Worm (Caenorhabditis elegans) whole organism, young adult: ENCODE measurements around the gene alh-8.

Source experiments
- B0035.1 ChIP-seq: sonication (generic microtip); optimal IDR thresholded peaks from 2 replicates; lab custom pipeline; 2016; ENCODE audit warnings: missing genetic modification characterization, mild to moderate bottlenecking, missing compliant biosample characterization, missing genotype, missing genetic modification reagents
- C06A6.2 ChIP-seq: fragments of 200-800 bp; sonication (Bioruptor generic); conservative IDR thresholded peaks from 2 replicates; pipeline ENCODE4 v1.3.6; 2022; ENCODE audit warnings: missing genetic modification characterization, missing compliant biosample characterization
- C17E4.6 ChIP-seq: fragments of 200-800 bp; sonication (Bioruptor generic); IDR thresholded peaks from 2 replicates; pipeline ENCODE4 v1.3.6; 2022; ENCODE audit warnings: missing genetic modification reagents, missing genetic modification characterization, missing compliant biosample characterization
- D2030.7 ChIP-seq: fragments of 200-800 bp; sonication (Bioruptor generic); IDR thresholded peaks from 2 replicates; pipeline ENCODE4 v1.3.6; 2022; ENCODE audit warnings: missing genetic modification reagents, missing genetic modification characterization, missing compliant biosample characterization
- F23B12.7 ChIP-seq: sonication (generic microtip); optimal IDR thresholded peaks from 2 replicates; lab custom pipeline; 2017; ENCODE audit warnings: missing genetic modification characterization, mild to moderate bottlenecking, missing compliant biosample characterization, antibody characterized with exemption, moderate library complexity; ENCODE audit not compliant: insufficient read depth
- F37B4.10 ChIP-seq: fragments of 200-800 bp; sonication (Bioruptor generic); IDR thresholded peaks from 2 replicates; pipeline ENCODE4 v1.3.6; 2022; ENCODE audit warnings: missing genetic modification characterization, missing compliant biosample characterization
- F52B5.7 ChIP-seq: sonication (generic microtip); optimal IDR thresholded peaks from 2 replicates; lab custom pipeline; 2016; ENCODE audit warnings: mild to moderate bottlenecking, missing genetic modification characterization, missing compliant biosample characterization
- F57C9.4 ChIP-seq: sonication (generic microtip); optimal IDR thresholded peaks from 2 replicates; lab custom pipeline; 2017; ENCODE audit warnings: mild to moderate bottlenecking, missing genetic modification characterization, missing compliant biosample characterization
- T26A5.8 ChIP-seq: sonication (generic microtip); optimal IDR thresholded peaks from 2 replicates; lab custom pipeline; 2016; ENCODE audit warnings: missing genetic modification characterization, missing compliant biosample characterization
- Y56A3A.18 ChIP-seq: fragments of 200-800 bp; sonication (Bioruptor generic); IDR thresholded peaks from 2 replicates; pipeline ENCODE4 v1.3.6; 2022; ENCODE audit warnings: missing genetic modification reagents, missing genetic modification characterization, missing compliant biosample characterization
- attf-3 ChIP-seq: fragments of 200-800 bp; sonication (Bioruptor generic); conservative IDR thresholded peaks from 2 replicates; pipeline ENCODE4 v1.3.6; 2022; ENCODE audit warnings: missing genetic modification reagents, missing genetic modification characterization, missing compliant biosample characterization
- ccch-3 ChIP-seq: fragments of 200-800 bp; sonication (Bioruptor generic); optimal IDR thresholded peaks from 2 replicates; lab custom pipeline; 2018; ENCODE audit warnings: mild to moderate bottlenecking, missing genetic modification characterization, missing compliant biosample characterization
- cebp-2 ChIP-seq: fragments of 200-800 bp; sonication (Bioruptor generic); IDR thresholded peaks from 2 replicates; pipeline ENCODE4 v1.3.6; 2022; ENCODE audit warnings: missing genetic modification characterization, missing compliant biosample characterization
- ceh-100 ChIP-seq: fragments of 200-800 bp; sonication (Bioruptor generic); IDR thresholded peaks from 2 replicates; pipeline ENCODE4 v1.3.6; 2022; ENCODE audit warnings: missing genetic modification reagents, missing genetic modification characterization, missing compliant biosample characterization
- ceh-27 ChIP-seq: fragments of 200-800 bp; sonication (Bioruptor generic); optimal IDR thresholded peaks from 2 replicates; lab custom pipeline; 2018; ENCODE audit warnings: mild to moderate bottlenecking, missing genetic modification characterization, moderate library complexity, missing compliant biosample characterization
- ceh-58 ChIP-seq: fragments of 200-800 bp; sonication (Bioruptor generic); IDR thresholded peaks from 2 replicates; pipeline ENCODE4 v1.3.6; 2022; ENCODE audit warnings: missing genetic modification characterization, missing compliant biosample characterization
- ceh-91 ChIP-seq: fragments of 200-800 bp; sonication (Bioruptor generic); IDR thresholded peaks from 2 replicates; pipeline ENCODE4 v1.3.6; 2022; ENCODE audit warnings: missing genetic modification reagents, missing genetic modification characterization, missing compliant biosample characterization
- die-1 ChIP-seq: sonication (generic microtip); optimal IDR thresholded peaks from 2 replicates; lab custom pipeline; 2016; ENCODE audit warnings: missing genotype, mild to moderate bottlenecking, missing genetic modification characterization, missing compliant biosample characterization
- egrh-3 ChIP-seq: fragments of 200-800 bp; sonication (Bioruptor generic); IDR thresholded peaks from 2 replicates; pipeline ENCODE4 v1.3.6; 2022; ENCODE audit warnings: missing genetic modification reagents, missing genetic modification characterization, missing compliant biosample characterization
- fkh-3 ChIP-seq: sonication (generic microtip); optimal IDR thresholded peaks from 2 replicates; lab custom pipeline; 2016; ENCODE audit warnings: mild to moderate bottlenecking, missing genetic modification characterization, missing compliant biosample characterization
- hlh-26 ChIP-seq: fragments of 200-800 bp; sonication (Bioruptor generic); conservative IDR thresholded peaks from 2 replicates; pipeline ENCODE4 v1.3.6; 2022; ENCODE audit warnings: missing genetic modification reagents, missing genetic modification characterization, missing compliant biosample characterization
- hmg-20 ChIP-seq: fragments of 200-800 bp; sonication (Bioruptor generic); IDR thresholded peaks from 2 replicates; pipeline ENCODE4 v1.3.6; 2022; ENCODE audit warnings: missing genetic modification reagents, missing genetic modification characterization, missing compliant biosample characterization
- hsf-1 ChIP-seq: fragments of 200-800 bp; sonication (Bioruptor generic); IDR thresholded peaks from 2 replicates; pipeline ENCODE4 v1.3.6; 2022; ENCODE audit warnings: missing genetic modification reagents, missing genetic modification characterization, missing compliant biosample characterization
- lin-26 ChIP-seq: fragments of 200-800 bp; sonication (Bioruptor generic); IDR thresholded peaks from 2 replicates; pipeline ENCODE4 v1.3.6; 2022; ENCODE audit warnings: missing genetic modification reagents, missing genetic modification characterization, missing compliant biosample characterization
- lin-35 ChIP-seq, 3 experiments: fragments of 150-350 bp in 2 of 3; sonication (generic microtip) in 1 of 3; optimal IDR thresholded peaks; 2 replicates each; lab custom pipeline; 2014 to 2018; ENCODE audit warnings: missing biosample characterization in 3 of 3, missing genetic modification characterization in 3 of 3, missing genetic modification reagents in 3 of 3
- lin-54 ChIP-seq: fragments of 200-800 bp; sonication (Bioruptor generic); optimal IDR thresholded peaks from 2 replicates; lab custom pipeline; 2018; ENCODE audit warnings: mild to moderate bottlenecking, missing genetic modification characterization, missing compliant biosample characterization
- lsl-1 ChIP-seq: fragments of 200-800 bp; sonication (Bioruptor generic); optimal IDR thresholded peaks from 2 replicates; lab custom pipeline; 2018; ENCODE audit warnings: mild to moderate bottlenecking, missing genetic modification characterization, moderate library complexity, missing compliant biosample characterization
- lsy-27 ChIP-seq: sonication (generic microtip); optimal IDR thresholded peaks from 2 replicates; lab custom pipeline; 2017; ENCODE audit warnings: missing genetic modification characterization, mild to moderate bottlenecking, missing compliant biosample characterization, antibody characterized with exemption, missing genotype, borderline replicate concordance; ENCODE audit not compliant: insufficient read depth
- madf-10 ChIP-seq: sonication (generic microtip); optimal IDR thresholded peaks from 2 replicates; lab custom pipeline; 2016; ENCODE audit warnings: mild to moderate bottlenecking, missing genetic modification characterization, missing compliant biosample characterization
- madf-8 ChIP-seq: fragments of 200-800 bp; sonication (Bioruptor generic); conservative IDR thresholded peaks from 2 replicates; pipeline ENCODE4 v1.3.6; 2022; ENCODE audit warnings: missing genetic modification reagents, missing genetic modification characterization, missing compliant biosample characterization
- nfyb-1 ChIP-seq: fragments of 200-800 bp; sonication (Bioruptor generic); IDR thresholded peaks from 2 replicates; pipeline ENCODE4 v1.3.6; 2022; ENCODE audit warnings: missing genetic modification reagents, missing genetic modification characterization, missing compliant biosample characterization
- nhr-120 ChIP-seq: fragments of 200-800 bp; sonication (Bioruptor generic); IDR thresholded peaks from 2 replicates; pipeline ENCODE4 v1.3.6; 2022; ENCODE audit warnings: missing genetic modification characterization, missing compliant biosample characterization
- nhr-27 ChIP-seq: fragments of 200-800 bp; sonication (Bioruptor generic); optimal IDR thresholded peaks from 2 replicates; lab custom pipeline; 2018; ENCODE audit warnings: mild to moderate bottlenecking, missing genetic modification characterization, moderate library complexity, missing compliant biosample characterization
- nhr-90 ChIP-seq: sonication (generic microtip); optimal IDR thresholded peaks from 2 replicates; lab custom pipeline; 2016; ENCODE audit warnings: missing genotype, mild to moderate bottlenecking, missing genetic modification characterization, missing compliant biosample characterization
- pbrm-1 ChIP-seq: fragments of 200-800 bp; sonication (Bioruptor generic); IDR thresholded peaks from 2 replicates; pipeline ENCODE4 v1.3.6; 2022; ENCODE audit warnings: missing genetic modification reagents, missing genetic modification characterization, missing compliant biosample characterization
- snpc-1.1 ChIP-seq: sonication (generic microtip); optimal IDR thresholded peaks from 2 replicates; lab custom pipeline; 2017; ENCODE audit warnings: missing genetic modification characterization, mild to moderate bottlenecking, missing compliant biosample characterization, antibody characterized with exemption, moderate library complexity, missing genotype, missing genetic modification reagents; ENCODE audit not compliant: insufficient read depth
- snpc-4 ChIP-seq, 5 experiments: fragments of 150-350 bp in 1 of 5; sonication (generic microtip) in 4 of 5; optimal IDR thresholded peaks; 2 replicates each; lab custom pipeline; 2014 to 2018; ENCODE audit warnings: missing genetic modification characterization in 5 of 5, missing biosample characterization in 3 of 5, antibody characterized with exemption in 2 of 5, mild to moderate bottlenecking in 2 of 5, missing compliant biosample characterization in 2 of 5, missing genotype in 2 of 5, moderate library complexity in 2 of 5, missing genetic modification reagents in 1 of 5
- unc-130 ChIP-seq: sonication (generic microtip); optimal IDR thresholded peaks from 2 replicates; lab custom pipeline; 2016; ENCODE audit warnings: missing genetic modification reagents, missing genetic modification characterization, missing compliant biosample characterization
- zim-3 ChIP-seq: sonication (generic microtip); optimal IDR thresholded peaks from 2 replicates; lab custom pipeline; 2017; ENCODE audit warnings: mild to moderate bottlenecking, missing genetic modification characterization, moderate library complexity, missing compliant biosample characterization
- ztf-18 ChIP-seq: sonication (generic microtip); optimal IDR thresholded peaks from 2 replicates; lab custom pipeline; 2016; ENCODE audit warnings: missing genotype, mild to moderate bottlenecking, missing genetic modification characterization, missing compliant biosample characterization
- ztf-25 ChIP-seq: fragments of 200-800 bp; sonication (Bioruptor generic); IDR thresholded peaks from 2 replicates; pipeline ENCODE4 v1.3.6; 2022; ENCODE audit warnings: missing genetic modification reagents, missing genetic modification characterization, missing compliant biosample characterization
- ztf-26 ChIP-seq: sonication (generic microtip); optimal IDR thresholded peaks from 2 replicates; lab custom pipeline; 2017; ENCODE audit warnings: missing genetic modification characterization, missing compliant biosample characterization
- ztf-3 ChIP-seq: fragments of 200-800 bp; sonication (Bioruptor generic); optimal IDR thresholded peaks from 2 replicates; lab custom pipeline; 2018; ENCODE audit warnings: mild to moderate bottlenecking, missing genetic modification characterization, missing compliant biosample characterization

alh-8 gene

ce11 chrII:11727438-11727837, 1.4 kb upstream of the alh-8 start:
- TF ChIP-seq cebp-2 (GFP tag; lab: Robert Waterston, UW) (no peak), unc-130 (GFP tag; lab: Kevin White, UChicago) (no peak), ztf-3 (GFP tag; lab: Kevin White, UChicago) (no peak), madf-8 (GFP tag; lab: Robert Waterston, UW) (no peak), nfyb-1 (GFP tag; lab: Robert Waterston, UW) (no peak), F52B5.7 (tag; lab: Kevin White, UChicago) (no peak)

ce11 chrII:11729757-11730535, 1.1 kb downstream of the alh-8 start:
- TF ChIP-seq nhr-120 (GFP tag; lab: Robert Waterston, UW) (no peak), B0035.1 (tag; lab: Kevin White, UChicago) (no peak), cebp-2 (GFP tag; lab: Robert Waterston, UW) (0 out of 2 replicates have a peak, but pooled peaks have one; percentile 14), ztf-25 (no peak), Y56A3A.18 (GFP tag; lab: Robert Waterston, UW) (no peak), nhr-90 (tag; lab: Kevin White, UChicago) (no peak), lin-26 (GFP tag; lab: Robert Waterston, UW) (0 out of 2 replicates have a peak, but pooled peaks have one; percentile 25), egrh-3 (GFP tag; lab: Robert Waterston, UW) (peak; percentile 84; the same call in 1 of the 2 replicates), snpc-4 (GFP tag; optimal IDR thresholded peaks at IDR 0.05; lab: Kevin White, UChicago) (no peak), snpc-4 (tag; optimal IDR thresholded peaks at IDR 0.05; lab: Kevin White, UChicago) (no peak), C17E4.6 (GFP tag; lab: Robert Waterston, UW) (no peak), nhr-27 (tag; lab: Kevin White, UChicago) (no peak), ccch-3 (GFP tag; lab: Kevin White, UChicago) (no peak), hlh-26 (GFP tag; lab: Robert Waterston, UW) (no peak), madf-10 (no peak), ceh-91 (GFP tag; lab: Robert Waterston, UW) (no peak), attf-3 (GFP tag; lab: Robert Waterston, UW) (no peak), nfyb-1 (GFP tag; lab: Robert Waterston, UW) (no peak), snpc-1.1 (no peak), F23B12.7 (tag; lab: Kevin White, UChicago) (no peak), C06A6.2 (no peak), lsl-1 (GFP tag; lab: Kevin White, UChicago) (no peak), pbrm-1 (GFP tag; lab: Robert Waterston, UW) (no peak), F37B4.10 (GFP tag; lab: Robert Waterston, UW) (peak; percentile 77; the same call in 1 of the 2 replicates), die-1 (tag; lab: Kevin White, UChicago) (no peak), ceh-27 (GFP tag; lab: Kevin White, UChicago) (no peak), ztf-18 (tag; lab: Kevin White, UChicago) (no peak)

- no peak for TF ChIP-seq lsy-27
- TF ChIP-seq zim-3, result no peak
- TF ChIP-seq ceh-58 (GFP tag; lab: Robert Waterston, UW), result no peak
- TF ChIP-seq D2030.7 (GFP tag; lab: Robert Waterston, UW), result no peak
- no peak for TF ChIP-seq lin-54 (GFP tag; lab: Kevin White, UChicago)
- TF ChIP-seq attf-3 (GFP tag; lab: Robert Waterston, UW), result no peak
- peak; percentile 49 for TF ChIP-seq ztf-26 (tag; lab: Kevin White, UChicago)
- no peak for TF ChIP-seq hsf-1 (GFP tag; lab: Robert Waterston, UW)
- no peak for TF ChIP-seq ceh-100 (GFP tag; lab: Robert Waterston, UW)
- TF ChIP-seq Y56A3A.18 (GFP tag; lab: Robert Waterston, UW), result peak; percentile 61; the same call in 1 of the 2 replicates
- TF ChIP-seq hmg-20, result no peak
- TF ChIP-seq T26A5.8 (tag; lab: Kevin White, UChicago), result peak; percentile 26
- TF ChIP-seq snpc-1.1, result no peak
- TF ChIP-seq lin-35 (GFP tag; optimal IDR thresholded peaks at IDR 0.05; lab: Kevin White, UChicago), result peak in 1 of 3 experiments; percentile 40
- no peak for TF ChIP-seq F57C9.4
- TF ChIP-seq fkh-3, result peak; percentile 39
Measured at ce11 chrII:11731174-11731724, 2.4 kb downstream of the alh-8 start.
